Fruit fly (Drosophila melanogaster): ENCODE results near the gene CG7054.

- TF ChIP-seq CG31627 (GFP tag; optimal IDR thresholded peaks at IDR 0.05) (no peak), CG3919 (GFP tag; optimal IDR thresholded peaks at IDR 0.05) (no peak), topi (GFP tag; optimal IDR thresholded peaks at IDR 0.05) (no peak), CG8319 (GFP tag; optimal IDR thresholded peaks at IDR 0.05) (no peak), Ets21C (GFP tag; optimal IDR thresholded peaks at IDR 0.05) (no peak), dsx (GFP tag; optimal IDR thresholded peaks at IDR 0.05; ENCODE audit: poor library complexity, severe bottlenecking) (no peak), ss (GFP tag; optimal IDR thresholded peaks at IDR 0.05) (no peak), pdm3 (GFP tag; optimal IDR thresholded peaks at IDR 0.05) (no peak), cyc (GFP tag; optimal IDR thresholded peaks at IDR 0.05) (no peak), Sox102F (GFP tag; optimal IDR thresholded peaks at IDR 0.05) (no peak), net (GFP tag; optimal IDR thresholded peaks at IDR 0.05) (no peak), CG16779 (tag; optimal IDR thresholded peaks at IDR 0.05) (no peak), Eip78C (GFP tag) (no peak), lz (GFP tag; optimal IDR thresholded peaks at IDR 0.05) (no peak)
Measured at dm6 chr3R:22449871-22450424, 14.8 kb upstream of the CG7054 start.

Data from whole organism, prepupa.